Worm (Caenorhabditis elegans): ENCODE results near the gene K08D9.9.

- TF ChIP-seq lin-15B (tag; optimal IDR thresholded peaks at IDR 0.05) (no peak), lsy-2 (tag; optimal IDR thresholded peaks at IDR 0.05) (no peak), alr-1 (tag; optimal IDR thresholded peaks at IDR 0.05; ENCODE audit: borderline replicate concordance) (no peak), nhr-71 (tag; optimal IDR thresholded peaks at IDR 0.05) (no peak), pqm-1 (tag; optimal IDR thresholded peaks at IDR 0.05) (no peak)
Measured at ce11 chrV:3241175-3241574, 4.7 kb upstream of the K08D9.9 start, which contains the start of gene srj-11.

Data from whole organism, L1 larva.